Worm (Caenorhabditis elegans) whole organism, L4 larva: ENCODE measurements around the gene tofu-6.
A peak's percentile ranks its signal among the peaks of the same experiment; 100 is the strongest.

Experiments used
- F10B5.3 ChIP-seq: sonication (generic microtip); optimal IDR thresholded peaks from 2 replicates; lab custom pipeline; 2016; ENCODE audit warnings: mild to moderate bottlenecking, missing genetic modification characterization, missing compliant biosample characterization
- F26F4.8 ChIP-seq: fragments of 200-800 bp; sonication (Bioruptor generic); conservative IDR thresholded peaks from 2 replicates; pipeline ENCODE4 v1.3.6; 2022; ENCODE audit warnings: missing genetic modification characterization, missing compliant biosample characterization
- aha-1 ChIP-seq: fragments of 150-350 bp; peaks from one replicate; lab custom pipeline; 2014; ENCODE audit warnings: missing biosample characterization, missing genetic modification characterization
- ceh-20 ChIP-seq: fragments of 200-800 bp; sonication (Bioruptor generic); IDR thresholded peaks from 2 replicates; pipeline ENCODE4 v1.3.6; 2022; ENCODE audit warnings: missing genetic modification reagents, missing genetic modification characterization, missing compliant biosample characterization
- ceh-82 ChIP-seq: sonication (generic microtip); optimal IDR thresholded peaks from 2 replicates; lab custom pipeline; 2017; ENCODE audit warnings: missing biosample characterization, missing genetic modification characterization
- ctbp-1 ChIP-seq: fragments of 200-800 bp; sonication (Bioruptor generic); IDR thresholded peaks from 2 replicates; pipeline ENCODE4 v1.3.6; 2022; ENCODE audit warnings: missing genetic modification reagents, missing genetic modification characterization, missing compliant biosample characterization
- daf-16 ChIP-seq, 3 experiments: sonication (generic microtip); optimal IDR thresholded peaks; 2 replicates each; lab custom pipeline; 2016 to 2017; ENCODE audit warnings: missing genetic modification characterization in 3 of 3, missing genetic modification reagents in 3 of 3, mild to moderate bottlenecking in 2 of 3, missing compliant biosample characterization in 2 of 3, missing biosample characterization in 1 of 3, moderate library complexity in 1 of 3
- dmd-6 ChIP-seq: fragments of 200-800 bp; sonication (Bioruptor generic); IDR thresholded peaks from 2 replicates; pipeline ENCODE4 v1.3.6; 2022; ENCODE audit warnings: missing genetic modification reagents, missing genetic modification characterization, missing compliant biosample characterization
- dpl-1 ChIP-seq: fragments of 150-350 bp; optimal IDR thresholded peaks from 2 replicates; lab custom pipeline; 2014; ENCODE audit warnings: missing biosample characterization, missing genetic modification reagents, missing genetic modification characterization
- dve-1 ChIP-seq: sonication (generic microtip); optimal IDR thresholded peaks from 2 replicates; lab custom pipeline; 2017; ENCODE audit warnings: antibody characterized with exemption, mild to moderate bottlenecking, missing genetic modification characterization, missing compliant biosample characterization; ENCODE audit not compliant: insufficient read depth
- gei-8 ChIP-seq: fragments of 200-800 bp; sonication (Bioruptor generic); optimal IDR thresholded peaks from 2 replicates; lab custom pipeline; 2018; ENCODE audit warnings: mild to moderate bottlenecking, missing genetic modification characterization, missing compliant biosample characterization
- hif-1 ChIP-seq, 2 experiments: sonication (generic microtip); optimal IDR thresholded peaks; 2 replicates each; lab custom pipeline; 2016 to 2017; ENCODE audit warnings: missing compliant biosample characterization in 2 of 2, missing genetic modification characterization in 2 of 2, missing genetic modification reagents in 2 of 2, missing genotype in 2 of 2, mild to moderate bottlenecking in 1 of 2
- hlh-30 ChIP-seq: sonication (generic microtip); optimal IDR thresholded peaks from 2 replicates; lab custom pipeline; 2017; ENCODE audit warnings: antibody characterized with exemption, mild to moderate bottlenecking, missing genetic modification characterization, missing compliant biosample characterization; ENCODE audit not compliant: insufficient read depth
- hmg-1.1 ChIP-seq: fragments of 200-800 bp; sonication (Bioruptor generic); IDR thresholded peaks from 2 replicates; pipeline ENCODE4 v1.3.6; 2022; ENCODE audit warnings: missing genetic modification reagents, missing genetic modification characterization, missing compliant biosample characterization
- jun-1 ChIP-seq: fragments of 150-350 bp; optimal IDR thresholded peaks from 2 replicates; lab custom pipeline; 2014; ENCODE audit warnings: missing biosample characterization, missing genetic modification reagents, missing genetic modification characterization
- lin-38 ChIP-seq: fragments of 200-800 bp; sonication (Bioruptor generic); IDR thresholded peaks from 2 replicates; pipeline ENCODE4 v1.3.6; 2022; ENCODE audit warnings: missing genetic modification reagents, missing genetic modification characterization, missing compliant biosample characterization
- lir-3 ChIP-seq: sonication (generic microtip); optimal IDR thresholded peaks from 2 replicates; lab custom pipeline; 2016; ENCODE audit warnings: mild to moderate bottlenecking, missing genetic modification characterization, missing compliant biosample characterization
- lsy-2 ChIP-seq, 2 experiments: fragments of 150-350 bp in 1 of 2; sonication (generic microtip) in 1 of 2; optimal IDR thresholded peaks; 2 replicates each; lab custom pipeline; 2014 to 2017; ENCODE audit warnings: missing biosample characterization in 2 of 2, missing genetic modification characterization in 2 of 2
- madf-9 ChIP-seq: fragments of 200-800 bp; sonication (Bioruptor generic); conservative IDR thresholded peaks from 2 replicates; pipeline ENCODE4 v1.3.6; 2022; ENCODE audit warnings: missing genetic modification reagents, missing genetic modification characterization, missing compliant biosample characterization
- mep-1 ChIP-seq: fragments of 150-350 bp; sonication (generic microtip); optimal IDR thresholded peaks from 3 replicates; lab custom pipeline; 2014; ENCODE audit warnings: missing biosample characterization, missing genetic modification characterization
- mes-2 ChIP-seq: sonication (generic microtip); optimal IDR thresholded peaks from 2 replicates; lab custom pipeline; 2016; ENCODE audit warnings: missing genotype, mild to moderate bottlenecking, missing genetic modification characterization, missing compliant biosample characterization; ENCODE audit not compliant: poor library complexity, severe bottlenecking
- mxl-3 ChIP-seq: fragments of 200-800 bp; sonication (Bioruptor generic); optimal IDR thresholded peaks from 2 replicates; lab custom pipeline; 2018; ENCODE audit warnings: mild to moderate bottlenecking, missing genetic modification characterization, missing compliant biosample characterization
- nhr-111 ChIP-seq: fragments of 200-800 bp; sonication (Bioruptor generic); optimal IDR thresholded peaks from 2 replicates; lab custom pipeline; 2018; ENCODE audit warnings: mild to moderate bottlenecking, missing genetic modification characterization, missing compliant biosample characterization
- nhr-25 ChIP-seq: sonication (generic microtip); optimal IDR thresholded peaks from 2 replicates; lab custom pipeline; 2017; ENCODE audit warnings: missing genetic modification characterization, mild to moderate bottlenecking, missing compliant biosample characterization, antibody characterized with exemption, moderate library complexity, borderline replicate concordance; ENCODE audit not compliant: insufficient read depth
- nhr-28 ChIP-seq: fragments of 150-350 bp; optimal IDR thresholded peaks from 2 replicates; lab custom pipeline; 2014; ENCODE audit warnings: missing biosample characterization, missing genetic modification characterization
- nhr-42 ChIP-seq: fragments of 200-800 bp; sonication (Bioruptor generic); IDR thresholded peaks from 2 replicates; pipeline ENCODE4 v1.3.6; 2022; ENCODE audit warnings: missing genetic modification characterization, missing compliant biosample characterization
- nhr-6 ChIP-seq: fragments of 150-350 bp; optimal IDR thresholded peaks from 2 replicates; lab custom pipeline; 2014; ENCODE audit warnings: missing biosample characterization, missing genetic modification characterization
- nhr-77 ChIP-seq: fragments of 150-350 bp; optimal IDR thresholded peaks from 2 replicates; lab custom pipeline; 2014; ENCODE audit warnings: missing biosample characterization, missing genetic modification characterization
- pha-4 ChIP-seq, 2 experiments: fragments of 150-350 bp in 1 of 2; fragments of 200-800 bp in 1 of 2; sonication (Bioruptor generic) in 1 of 2; IDR thresholded peaks in 1 of 2; optimal IDR thresholded peaks in 1 of 2; 2 replicates each; pipeline versions ENCODE4 v1.3.6 to Lab custom; 2014 to 2022; ENCODE audit warnings: missing genetic modification characterization in 2 of 2, missing genetic modification reagents in 2 of 2, missing biosample characterization in 1 of 2, missing compliant biosample characterization in 1 of 2
- pqm-1 ChIP-seq: sonication (generic microtip); optimal IDR thresholded peaks from 2 replicates; lab custom pipeline; 2017; ENCODE audit warnings: missing biosample characterization, missing genetic modification characterization
- set-16 ChIP-seq: fragments of 200-800 bp; sonication (Bioruptor generic); IDR thresholded peaks from 2 replicates; pipeline ENCODE4 v1.3.6; 2022; ENCODE audit warnings: missing genetic modification reagents, missing genetic modification characterization, missing compliant biosample characterization
- spr-1 ChIP-seq: sonication (generic microtip); optimal IDR thresholded peaks from 2 replicates; lab custom pipeline; 2016; ENCODE audit warnings: mild to moderate bottlenecking, missing genetic modification characterization, missing compliant biosample characterization
- unc-62 ChIP-seq, 3 experiments: fragments of 150-350 bp in 1 of 3; sonication (generic microtip); optimal IDR thresholded peaks in 2 of 3; peaks in 1 of 3; 1 replicate in 1 of 3; 2 replicates in 2 of 3; lab custom pipeline; 2014 to 2017; ENCODE audit warnings: missing biosample characterization in 3 of 3, missing genetic modification characterization in 3 of 3, missing genetic modification reagents in 3 of 3, missing genotype in 1 of 3
- zfp-2 ChIP-seq: sonication (generic microtip); optimal IDR thresholded peaks from 2 replicates; lab custom pipeline; 2016; ENCODE audit warnings: mild to moderate bottlenecking, missing genetic modification characterization, missing compliant biosample characterization

The tofu-6 gene

DNA sequence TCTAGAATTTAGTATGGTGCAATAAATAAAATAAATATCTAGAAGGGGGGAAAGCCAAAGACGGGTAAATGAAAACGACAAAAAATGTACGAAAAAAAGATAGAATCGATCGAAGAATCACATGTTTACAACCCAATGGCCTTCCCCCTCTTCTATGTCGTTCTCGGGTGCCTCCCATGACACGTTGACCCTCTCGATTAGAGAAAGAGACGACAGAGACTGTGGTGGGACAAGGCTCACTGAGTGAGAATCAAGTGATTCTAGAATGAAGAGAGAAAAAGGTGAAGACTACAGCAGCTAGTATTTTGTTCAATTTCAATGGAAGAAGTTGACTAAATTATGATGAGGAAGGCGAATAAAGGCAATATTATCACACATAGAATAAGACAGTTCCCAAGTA is 5.0 kb downstream of the tofu-6 start (continued):
- TF ChIP-seq F10B5.3 (no peak), spr-1 (tag; lab: Kevin White, UChicago) (no peak), nhr-25 (tag; lab: Kevin White, UChicago) (peak; percentile 60), hif-1 (tag; optimal IDR thresholded peaks at IDR 0.05; lab: Kevin White, UChicago) (peak in 1 of 2 experiments; percentile 36), mep-1 (tag; lab: Kevin White, UChicago) (peak; percentile 78), ceh-20 (no peak), dmd-6 (peak; percentile 38; the same call in 1 of the 2 replicates), gei-8 (GFP tag; lab: Kevin White, UChicago) (no peak), set-16 (no peak), daf-16 (GFP tag; optimal IDR thresholded peaks at IDR 0.05; lab: Kevin White, UChicago) (no peak), daf-16 (tag; optimal IDR thresholded peaks at IDR 0.05; lab: Kevin White, UChicago) (peak; percentile 63), mes-2 (tag; lab: Kevin White, UChicago) (peak; percentile 41), nhr-28 (tag; lab: Kevin White, UChicago) (peak; percentile 76), pqm-1 (tag; lab: Kevin White, UChicago) (peak; percentile 58), hlh-30 (tag; lab: Kevin White, UChicago) (peak; percentile 97), pha-4 (GFP tag; IDR thresholded peaks at IDR 0.05; lab: Robert Waterston, UW) (peak; percentile 55), pha-4 (tag; optimal IDR thresholded peaks at IDR 0.05; lab: Kevin White, UChicago) (peak; percentile 76), lsy-2 (tag; optimal IDR thresholded peaks at IDR 0.05; lab: Kevin White, UChicago) (peak in 1 of 2 experiments; percentile 69), ctbp-1 (GFP tag; lab: Robert Waterston, UW) (no peak), mxl-3 (GFP tag; lab: Kevin White, UChicago) (peak; percentile 58), zfp-2 (tag; lab: Kevin White, UChicago) (no peak), lin-38 (GFP tag; lab: Robert Waterston, UW) (0 out of 2 replicates have a peak, but pooled peaks have one; percentile 9), unc-62 (GFP tag; optimal IDR thresholded peaks at IDR 0.05 in 1 of 2; lab: Kevin White, UChicago) (peak in 1 of 2 experiments; percentile 51), unc-62 (tag; optimal IDR thresholded peaks at IDR 0.05; lab: Kevin White, UChicago) (no peak)
- TF ChIP-seq, all 104 proteins: peak for 21

DNA sequence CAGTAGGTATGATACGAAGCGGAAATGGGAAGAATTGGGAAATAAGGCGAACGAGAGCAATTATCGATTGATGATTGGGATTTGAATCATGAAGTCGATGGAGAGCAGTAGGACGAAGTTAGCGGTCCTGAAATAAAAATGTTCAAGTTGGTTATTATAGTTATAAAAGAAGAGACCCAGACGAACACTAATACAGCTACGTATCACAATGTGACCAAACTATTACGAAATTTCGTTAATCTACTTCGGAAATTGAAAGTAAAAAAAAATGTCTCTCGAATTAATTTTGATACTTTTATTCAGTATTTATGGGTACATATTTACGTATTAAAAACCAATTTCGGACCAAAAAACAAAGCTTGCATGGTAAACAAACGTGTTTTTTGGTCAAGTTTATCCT is 5.4 kb downstream of the tofu-6 start:
- TF ChIP-seq hmg-1.1 (GFP tag; lab: Robert Waterston, UW) (no peak), nhr-28 (tag; lab: Kevin White, UChicago) (peak; percentile 19)

DNA sequence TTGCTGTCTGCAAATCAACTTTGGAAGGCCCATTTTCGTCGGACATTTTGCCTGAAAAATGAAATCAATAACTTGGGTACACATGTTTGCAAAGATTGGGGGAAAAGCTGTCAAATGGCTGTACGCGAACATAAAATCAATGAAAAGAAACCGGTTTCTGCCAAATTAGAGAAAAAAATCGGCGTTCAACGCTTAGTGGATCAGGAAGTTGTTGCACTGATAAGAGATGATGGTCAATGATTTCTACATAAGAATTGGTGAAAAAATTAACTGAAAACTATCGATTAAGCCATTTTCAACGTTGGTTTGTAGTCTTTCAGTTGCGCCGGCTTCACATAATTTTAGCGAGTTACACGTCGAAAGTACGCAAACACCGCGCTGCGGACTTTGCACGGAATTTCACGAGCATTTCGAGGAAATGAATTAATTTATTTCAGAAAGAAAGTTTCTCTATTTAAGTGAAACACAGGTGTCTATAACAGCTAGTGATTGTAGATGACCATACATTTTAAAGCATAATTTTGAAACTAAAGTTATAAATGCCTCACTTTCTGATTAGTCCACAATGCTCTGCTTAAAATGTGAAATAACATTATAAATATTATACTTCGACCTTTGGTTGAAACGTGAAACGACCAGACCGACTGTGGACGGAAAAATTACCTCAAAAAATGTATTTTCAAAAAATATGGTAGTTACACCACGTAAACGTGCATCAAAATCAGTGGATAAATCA is 8.6 kb downstream of the tofu-6 start, which contains the start of the genes F07F6.4 and F07F6.2:
Gene F07F6.4, minus strand, starts transcription at position 51 of the 736 bp plus-strand sequence.
Gene F07F6.2, plus strand, starts transcription at position 686 of the 736 bp plus-strand sequence.
- TF ChIP-seq mxl-3 (GFP tag; lab: Kevin White, UChicago), result peak; percentile 7
- TF ChIP-seq mes-2 (tag; lab: Kevin White, UChicago), result peak; percentile 68
- TF ChIP-seq dpl-1, result peak; percentile 59
- TF ChIP-seq nhr-6 (tag; lab: Kevin White, UChicago), result peak; percentile 15
- TF ChIP-seq nhr-111 (GFP tag; lab: Kevin White, UChicago), result no peak
- no peak for TF ChIP-seq lir-3
- TF ChIP-seq dve-1 (tag; lab: Kevin White, UChicago), result peak; percentile 39
- no peak for TF ChIP-seq nhr-28 (tag; lab: Kevin White, UChicago)
- TF ChIP-seq lin-38 (GFP tag; lab: Robert Waterston, UW), result peak; percentile 46; the same call in 1 of the 2 replicates
- TF ChIP-seq madf-9 (GFP tag; lab: Robert Waterston, UW), result no peak
- no peak for TF ChIP-seq hlh-30 (tag; lab: Kevin White, UChicago)
- peak; percentile 27 for TF ChIP-seq pqm-1 (tag; lab: Kevin White, UChicago)
- no peak for TF ChIP-seq F26F4.8 (GFP tag; lab: Robert Waterston, UW)
- no peak for TF ChIP-seq jun-1
- TF ChIP-seq aha-1, result peak; percentile 90
- no peak for TF ChIP-seq nhr-42 (GFP tag; lab: Robert Waterston, UW)
- peak in 1 of 2 experiments; percentile 64 for TF ChIP-seq lsy-2 (tag; optimal IDR thresholded peaks at IDR 0.05; lab: Kevin White, UChicago)
- TF ChIP-seq mep-1 (tag; lab: Kevin White, UChicago), result peak; percentile 27
- no peak for TF ChIP-seq nhr-77 (tag; lab: Kevin White, UChicago)
- TF ChIP-seq ceh-82 (tag; lab: Kevin White, UChicago), result no peak
- TF ChIP-seq, all 104 proteins: peak for 10
